Worm (Caenorhabditis elegans): ENCODE data around the gene F36H5.18.

Gene F36H5.18

DNA sequence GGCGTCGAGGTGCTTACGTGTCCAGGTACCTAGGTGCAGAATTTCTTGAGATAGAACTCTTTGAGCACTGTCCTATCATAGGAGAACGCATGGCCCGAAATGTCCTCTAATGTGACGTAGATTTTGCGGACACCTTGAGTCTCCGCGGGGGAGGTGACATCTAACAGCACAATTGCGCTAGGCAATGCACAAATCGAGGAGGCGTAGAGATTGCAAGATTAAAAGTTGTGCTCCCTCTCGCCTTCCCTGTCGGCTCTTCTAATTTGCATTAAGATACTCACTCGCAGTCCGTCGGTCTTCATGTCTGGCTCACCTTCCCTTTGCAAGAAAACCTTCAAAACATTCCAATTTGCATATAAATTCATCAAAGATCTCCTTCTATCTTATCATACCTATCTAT is at the start of gene F36H5.18:
Gene F36H5.18, plus strand, starts transcription at position 301 of the 400 bp plus-strand sequence.
- TF ChIP-seq mml-1 (tag; optimal IDR thresholded peaks at IDR 0.05) (no peak), nhr-77 (tag; optimal IDR thresholded peaks at IDR 0.05) (no peak), fos-1 (tag; optimal IDR thresholded peaks at IDR 0.05) (no peak), nhr-43 (tag; optimal IDR thresholded peaks at IDR 0.05; ENCODE audit: poor library complexity, severe bottlenecking) (no peak), ceh-9 (tag; optimal IDR thresholded peaks at IDR 0.05) (no peak), nhr-67 (tag; optimal IDR thresholded peaks at IDR 0.05) (no peak), skn-1 (tag; optimal IDR thresholded peaks at IDR 0.05) (no peak)

- no peak for TF ChIP-seq ztf-4 (tag; optimal IDR thresholded peaks at IDR 0.05)
- TF ChIP-seq pha-4 (tag; optimal IDR thresholded peaks at IDR 0.05) = no peak
- no peak for TF ChIP-seq skn-1 (tag; optimal IDR thresholded peaks at IDR 0.05)
- TF ChIP-seq unc-62 (GFP tag; optimal IDR thresholded peaks at IDR 0.05) = no peak
- no peak for TF ChIP-seq nhr-25 (tag; optimal IDR thresholded peaks at IDR 0.05)
- TF ChIP-seq hmg-11 (tag; optimal IDR thresholded peaks at IDR 0.05) = no peak
- TF ChIP-seq jun-1 (tag; optimal IDR thresholded peaks at IDR 0.05) = no peak
- no peak for TF ChIP-seq fkh-10 (GFP tag; optimal IDR thresholded peaks at IDR 0.05)
- no peak for TF ChIP-seq daf-12 (tag; optimal IDR thresholded peaks at IDR 0.05)
- no peak for TF ChIP-seq sea-2 (GFP tag; optimal IDR thresholded peaks at IDR 0.05)
- no peak for TF ChIP-seq ceh-16 (tag; optimal IDR thresholded peaks at IDR 0.05)
- TF ChIP-seq zag-1 (tag; optimal IDR thresholded peaks at IDR 0.05) = no peak
- TF ChIP-seq nhr-23 (tag; optimal IDR thresholded peaks at IDR 0.05) = no peak
- no peak for TF ChIP-seq nhr-76 (tag; optimal IDR thresholded peaks at IDR 0.05)
- no peak for TF ChIP-seq elt-1 (tag; optimal IDR thresholded peaks at IDR 0.05)
- TF ChIP-seq ceh-82 (tag; optimal IDR thresholded peaks at IDR 0.05) = no peak
Measured at ce11 chrII:1709959-1710358, 49.7 kb upstream of the F36H5.18 start, which contains the start of gene fbxa-184. Gene fbxa-184 (plus strand): TSS chrII:1710259.

DNA sequence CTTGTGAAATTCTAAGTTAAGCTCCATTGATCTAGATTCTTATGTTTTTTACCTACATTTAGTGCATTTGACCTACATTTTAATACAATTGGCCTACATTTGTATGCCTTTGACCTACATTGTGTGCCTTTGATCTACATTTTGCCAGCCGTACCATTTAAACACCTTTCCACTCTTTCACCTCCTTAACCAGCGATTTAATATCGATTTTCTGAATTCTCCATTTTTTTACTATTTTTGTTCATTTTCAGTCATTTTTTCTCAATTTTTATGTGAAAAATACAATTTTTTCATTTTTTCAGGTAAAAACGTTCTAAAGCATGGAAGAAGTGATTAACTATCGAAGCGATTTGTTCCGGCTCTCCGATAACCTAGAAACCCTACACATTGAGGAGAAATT is 46.8 kb upstream of the F36H5.18 start, which contains the start of gene btb-7:
Gene btb-7, plus strand, starts transcription at position 301 of the 400 bp plus-strand sequence.
- TF ChIP-seq nhr-77 (tag; optimal IDR thresholded peaks at IDR 0.05) (no peak), lsy-12 (tag; optimal IDR thresholded peaks at IDR 0.05) (no peak), lin-15B (tag; optimal IDR thresholded peaks at IDR 0.05) (no peak), ama-1 (optimal IDR thresholded peaks at IDR 0.05) (no peak), elt-2 (tag; optimal IDR thresholded peaks at IDR 0.05) (no peak), nhr-76 (tag; optimal IDR thresholded peaks at IDR 0.05) (no peak), fkh-2 (tag; optimal IDR thresholded peaks at IDR 0.05) (no peak), eor-1 (tag; optimal IDR thresholded peaks at IDR 0.05) (no peak), fos-1 (tag; optimal IDR thresholded peaks at IDR 0.05) (no peak), nhr-25 (tag; optimal IDR thresholded peaks at IDR 0.05) (no peak), nhr-237 (tag; optimal IDR thresholded peaks at IDR 0.05) (no peak), R02D3.7 (tag; optimal IDR thresholded peaks at IDR 0.05) (no peak)

DNA sequence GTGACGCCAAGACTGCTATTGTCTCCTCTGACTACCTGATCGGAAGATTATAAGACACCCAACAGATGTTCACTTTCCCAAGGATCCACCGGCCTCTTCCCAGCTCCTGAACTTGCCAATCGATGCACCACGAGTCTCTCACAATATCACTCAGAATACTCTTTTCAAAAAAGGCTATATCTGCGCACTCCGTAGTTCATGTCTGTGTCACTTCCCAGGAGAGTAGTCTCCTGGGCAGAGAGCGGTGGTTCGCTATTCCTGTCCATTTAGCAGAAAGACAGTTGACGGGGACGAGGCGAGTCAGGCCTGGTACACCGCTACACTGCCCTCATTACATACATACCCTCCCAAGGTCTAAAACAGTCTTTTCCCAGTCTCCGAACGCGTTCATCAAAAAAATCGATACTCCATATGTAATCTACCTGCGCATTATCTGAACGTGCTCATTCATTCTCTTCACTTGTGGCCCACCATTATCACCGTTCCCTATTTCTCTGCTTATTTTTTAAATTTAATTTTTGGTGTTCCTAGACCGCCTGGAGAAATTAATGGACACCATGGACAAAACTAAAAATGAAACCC is 44.8 kb upstream of the F36H5.18 start, which contains the start of gene btb-6:
Gene btb-6, plus strand, starts transcription at position 532 of the 582 bp plus-strand sequence.
- TF ChIP-seq snpc-4 (tag; optimal IDR thresholded peaks at IDR 0.05) = no peak
- TF ChIP-seq elt-1 (tag; optimal IDR thresholded peaks at IDR 0.05) = no peak
- no peak for TF ChIP-seq aly-2 (tag; optimal IDR thresholded peaks at IDR 0.05)
- TF ChIP-seq elt-2 (tag; optimal IDR thresholded peaks at IDR 0.05) = no peak
- TF ChIP-seq fkh-2 (tag; optimal IDR thresholded peaks at IDR 0.05) = no peak
- no peak for TF ChIP-seq nhr-11 (tag; optimal IDR thresholded peaks at IDR 0.05)
- no peak for TF ChIP-seq R02D3.7 (tag; optimal IDR thresholded peaks at IDR 0.05)
- TF ChIP-seq mml-1 (tag; optimal IDR thresholded peaks at IDR 0.05) = no peak
- no peak for TF ChIP-seq nhr-25 (tag; optimal IDR thresholded peaks at IDR 0.05)
- TF ChIP-seq pqm-1 (tag; optimal IDR thresholded peaks at IDR 0.05) = no peak
- TF ChIP-seq ceh-82 (tag; optimal IDR thresholded peaks at IDR 0.05) = no peak
- TF ChIP-seq unc-62 (GFP tag; optimal IDR thresholded peaks at IDR 0.05) = no peak
- no peak for TF ChIP-seq tbx-2 (tag; optimal IDR thresholded peaks at IDR 0.05)
- no peak for TF ChIP-seq nhr-12 (tag; optimal IDR thresholded peaks at IDR 0.05)

DNA sequence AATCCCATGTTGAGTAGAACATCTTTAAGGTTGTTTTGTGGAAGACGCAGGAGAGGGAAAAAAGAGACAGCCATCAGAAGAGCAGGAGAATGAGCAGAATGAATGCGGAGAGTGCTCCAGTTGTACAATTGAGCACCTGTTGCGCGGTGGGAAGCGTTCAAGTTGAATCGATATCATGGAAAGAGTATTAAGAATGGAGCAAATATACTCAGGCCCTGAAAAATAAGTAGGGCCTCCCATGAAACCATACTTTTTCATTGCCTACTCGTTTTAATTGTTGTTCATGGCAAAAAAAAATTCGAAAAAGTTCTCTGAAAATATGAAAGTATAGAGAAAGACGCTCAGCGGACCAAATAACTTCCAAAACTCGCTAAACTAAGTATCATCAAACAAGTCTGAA is 40.5 kb upstream of the F36H5.18 start, which contains the start of gene fbxb-48:
Gene fbxb-48, minus strand, starts transcription at position 101 of the 400 bp plus-strand sequence.
- TF ChIP-seq nfya-1 (tag; optimal IDR thresholded peaks at IDR 0.05; ENCODE audit: insufficient read depth) (no peak), lin-39 (tag; optimal IDR thresholded peaks at IDR 0.05) (no peak), mml-1 (tag; optimal IDR thresholded peaks at IDR 0.05) (no peak), egl-27 (tag; optimal IDR thresholded peaks at IDR 0.05) (no peak), unc-62 (GFP tag; optimal IDR thresholded peaks at IDR 0.05) (no peak), tbx-2 (tag; optimal IDR thresholded peaks at IDR 0.05) (no peak), fos-1 (tag; optimal IDR thresholded peaks at IDR 0.05) (no peak), elt-3 (tag; optimal IDR thresholded peaks at IDR 0.05) (no peak)
